Worm (Caenorhabditis elegans): ENCODE results near the gene nhr-184.

ce11 chrV:2214428-2215038, at the start of gene nhr-184:
- TF ChIP-seq unc-62 (GFP tag; optimal IDR thresholded peaks at IDR 0.05): no peak
- no peak for TF ChIP-seq T07F8.4 (tag; optimal IDR thresholded peaks at IDR 0.05)
